Fruit fly (Drosophila melanogaster) whole organism, prepupa: ENCODE data around the gene Smvt.

Experiments used
- CG31627 ChIP-seq: fragments of 200-800 bp; sonication (Bioruptor generic); optimal IDR thresholded peaks from 3 replicates; lab custom pipeline; 2016; ENCODE audit warnings: missing biosample characterization, missing genetic modification characterization
- CG34406 ChIP-seq: fragments of 200-800 bp; sonication (Bioruptor generic); optimal IDR thresholded peaks from 3 replicates; lab custom pipeline; 2016; ENCODE audit warnings: missing biosample characterization, missing genetic modification characterization
- CG3919 ChIP-seq: fragments of 200-800 bp; sonication (Bioruptor generic); optimal IDR thresholded peaks from 3 replicates; lab custom pipeline; 2016; ENCODE audit warnings: missing biosample characterization, missing genetic modification characterization
- CG6163 ChIP-seq: fragments of 200-800 bp; sonication (Bioruptor generic); IDR thresholded peaks from 3 replicates; pipeline ENCODE4 v1.3.6; 2022; ENCODE audit warnings: missing biosample characterization, missing genetic modification characterization
- CG6808 ChIP-seq: fragments of 200-800 bp; sonication (Bioruptor generic); optimal IDR thresholded peaks from 3 replicates; lab custom pipeline; 2017; ENCODE audit warnings: missing biosample characterization, missing genetic modification characterization, mild to moderate bottlenecking, moderate library complexity, missing genetic modification reagents
- Hr4 ChIP-seq: fragments of 200-800 bp; sonication (Bioruptor generic); optimal IDR thresholded peaks from 3 replicates; lab custom pipeline; 2016; ENCODE audit warnings: missing biosample characterization, missing genetic modification characterization
- OdsH ChIP-seq: fragments of 200-800 bp; sonication (Bioruptor generic); optimal IDR thresholded peaks from 3 replicates; lab custom pipeline; 2016; ENCODE audit warnings: missing biosample characterization, missing genetic modification characterization
- Smox ChIP-seq: fragments of 200-800 bp; sonication (Bioruptor generic); optimal IDR thresholded peaks from 3 replicates; lab custom pipeline; 2016; ENCODE audit warnings: missing biosample characterization, missing genetic modification characterization
- Sox102F ChIP-seq: fragments of 200-800 bp; sonication (Bioruptor generic); optimal IDR thresholded peaks from 2 replicates; lab custom pipeline; 2016; ENCODE audit warnings: missing biosample characterization, mild to moderate bottlenecking, missing genetic modification characterization
- dsx ChIP-seq: fragments of 200-800 bp; optimal IDR thresholded peaks from 3 replicates; lab custom pipeline; 2019; ENCODE audit warnings: missing biosample characterization, mild to moderate bottlenecking, missing genetic modification characterization, moderate library complexity; ENCODE audit not compliant: poor library complexity, severe bottlenecking
- pdm3 ChIP-seq: fragments of 200-800 bp; sonication (Bioruptor generic); optimal IDR thresholded peaks from 3 replicates; lab custom pipeline; 2016; ENCODE audit warnings: missing biosample characterization, missing genetic modification characterization

DNA sequence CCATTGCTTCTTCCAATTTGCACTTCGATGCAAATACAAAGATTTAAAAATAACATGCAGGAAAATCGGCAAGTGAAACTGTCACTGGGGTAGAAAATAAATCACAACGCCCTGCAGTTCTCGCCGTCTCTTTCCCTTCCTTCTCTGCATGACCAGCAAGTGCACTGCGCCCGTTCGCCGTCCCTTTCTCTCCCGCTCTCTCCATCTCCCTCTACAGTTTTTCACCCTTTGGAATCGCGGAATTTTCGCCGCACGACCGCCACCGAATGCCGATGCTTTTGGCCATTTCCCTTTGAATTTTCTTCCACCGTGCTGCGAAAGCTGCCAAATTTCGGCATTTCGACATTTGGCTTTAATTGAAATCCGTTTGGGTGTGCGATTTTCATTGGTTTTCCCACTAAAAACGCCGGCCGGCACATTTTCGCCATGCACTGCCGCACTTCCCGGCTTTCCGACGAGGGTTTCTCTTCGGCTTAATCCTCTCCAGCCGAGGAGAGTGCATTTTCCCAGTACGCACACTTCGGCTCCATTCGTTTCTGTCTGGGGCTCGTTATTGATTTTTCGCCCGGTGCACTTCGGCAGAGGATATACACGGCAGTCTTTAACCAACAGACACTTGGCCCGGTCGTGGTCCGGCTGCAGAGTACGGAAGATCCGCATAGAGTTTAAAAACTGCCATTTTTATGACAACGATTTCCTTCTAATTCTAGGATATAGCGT, 22.2 kb downstream of the Smvt start:
- TF ChIP-seq CG6808 (GFP tag; lab: Kevin White, UChicago) (no peak), CG3919 (GFP tag; lab: Kevin White, UChicago) (no peak), CG6163 (no peak), OdsH (GFP tag; lab: Kevin White, UChicago) (no peak), CG31627 (GFP tag; lab: Kevin White, UChicago) (no peak), dsx (no peak), Smox (GFP tag; lab: Kevin White, UChicago) (no peak), pdm3 (no peak), Hr4 (GFP tag; lab: Kevin White, UChicago) (no peak), Sox102F (GFP tag; lab: Kevin White, UChicago) (no peak), CG34406 (GFP tag; lab: Kevin White, UChicago) (no peak)
